Worm (Caenorhabditis elegans) whole organism, L1 larva: ENCODE measurements around the gene nhr-50.

Source experiments
- alr-1 ChIP-seq: fragments of 200-800 bp; sonication (Bioruptor generic); optimal IDR thresholded peaks from 2 replicates; lab custom pipeline; 2018; ENCODE audit warnings: borderline replicate concordance, mild to moderate bottlenecking, missing genetic modification characterization, missing compliant biosample characterization
- aly-2 ChIP-seq: fragments of 150-350 bp; optimal IDR thresholded peaks from 2 replicates; lab custom pipeline; 2014; ENCODE audit warnings: missing biosample characterization, missing genetic modification characterization
- ama-1 ChIP-seq: fragments of 150-350 bp; optimal IDR thresholded peaks from 2 replicates; lab custom pipeline; 2014
- elt-3 ChIP-seq, 6 experiments: fragments of 150-350 bp in 1 of 6; sonication (generic microtip); optimal IDR thresholded peaks; 2 replicates each; lab custom pipeline; 2017 to 2018; ENCODE audit warnings: missing biosample characterization in 6 of 6, missing genetic modification characterization in 6 of 6, inconsistent platforms in 1 of 6
- lin-13 ChIP-seq: fragments of 150-350 bp; optimal IDR thresholded peaks from 2 replicates; lab custom pipeline; 2014; ENCODE audit warnings: missing biosample characterization, missing genetic modification reagents, missing genetic modification characterization
- lin-15B ChIP-seq: fragments of 150-350 bp; sonication (generic microtip); optimal IDR thresholded peaks from 3 replicates; lab custom pipeline; 2014; ENCODE audit warnings: missing biosample characterization, missing genetic modification characterization
- nhr-11 ChIP-seq: fragments of 150-350 bp; optimal IDR thresholded peaks from 2 replicates; lab custom pipeline; 2014; ENCODE audit warnings: missing biosample characterization, missing genetic modification characterization
- nhr-28 ChIP-seq: fragments of 150-350 bp; optimal IDR thresholded peaks from 2 replicates; lab custom pipeline; 2014; ENCODE audit warnings: missing biosample characterization, missing genetic modification characterization
- snu-23 ChIP-seq: sonication (generic microtip); optimal IDR thresholded peaks from 2 replicates; lab custom pipeline; 2016; ENCODE audit warnings: missing genetic modification characterization, missing compliant biosample characterization
- zip-4 ChIP-seq: fragments of 200-800 bp; sonication (Bioruptor generic); optimal IDR thresholded peaks from 2 replicates; lab custom pipeline; 2018; ENCODE audit warnings: mild to moderate bottlenecking, missing genetic modification characterization, moderate library complexity, missing compliant biosample characterization

ce11 chrV:16023559-16023958 lies 23.1 kb upstream of the nhr-50 start:
- TF ChIP-seq nhr-28 (no peak), lin-13 (GFP tag; lab: Kevin White, UChicago) (no peak), snu-23 (GFP tag; lab: Kevin White, UChicago) (no peak), elt-3 (tag; optimal IDR thresholded peaks at IDR 0.05; lab: Kevin White, UChicago) (no peak), zip-4 (no peak), aly-2 (tag; lab: Kevin White, UChicago) (no peak), nhr-11 (tag; lab: Kevin White, UChicago) (no peak), alr-1 (tag; lab: Kevin White, UChicago) (no peak), ama-1 (no peak), lin-15B (tag; lab: Kevin White, UChicago) (no peak)
